Fruit fly (Drosophila melanogaster) whole organism, embryonic: ENCODE measurements around the gene Doc1.

ENCODE experiments used
- Atf3 ChIP-seq: fragments of 200-800 bp; sonication (Bioruptor generic); optimal IDR thresholded peaks from 3 replicates; lab custom pipeline; 2016; ENCODE audit warnings: missing biosample characterization, missing genetic modification characterization
- Atf6 ChIP-seq: fragments of 200-800 bp; sonication (Bioruptor generic); IDR thresholded peaks from 2 replicates; pipeline ENCODE4 v1.3.6; 2022; ENCODE audit warnings: missing biosample characterization, missing genetic modification characterization
- CG10274 ChIP-seq: fragments of 200-800 bp; sonication (Bioruptor generic); optimal IDR thresholded peaks from 3 replicates; lab custom pipeline; 2017; ENCODE audit warnings: missing biosample characterization, mild to moderate bottlenecking, missing genetic modification characterization
- CG10565 ChIP-seq: fragments of 200-800 bp; sonication (Bioruptor generic); optimal IDR thresholded peaks from 3 replicates; lab custom pipeline; 2016; ENCODE audit warnings: missing biosample characterization, mild to moderate bottlenecking, missing genetic modification characterization
- CG11560 ChIP-seq: fragments of 200-800 bp; sonication (Bioruptor generic); IDR thresholded peaks from 3 replicates; pipeline ENCODE4 v1.3.6; 2022; ENCODE audit warnings: missing biosample characterization, missing genetic modification characterization
- CG12071 ChIP-seq: fragments of 200-800 bp; sonication (Bioruptor generic); optimal IDR thresholded peaks from 3 replicates; lab custom pipeline; 2018; ENCODE audit warnings: missing biosample characterization, mild to moderate bottlenecking, missing genetic modification characterization
- CG14014 ChIP-seq: fragments of 200-800 bp; sonication (Bioruptor generic); IDR thresholded peaks from 2 replicates; pipeline ENCODE4 v1.3.6; 2022; ENCODE audit warnings: missing biosample characterization, missing genetic modification characterization
- CG14441 ChIP-seq: fragments of 200-800 bp; sonication (Bioruptor generic); IDR thresholded peaks from 2 replicates; pipeline ENCODE4 v1.3.6; 2022; ENCODE audit warnings: missing biosample characterization, missing genetic modification characterization
- CG17328 ChIP-seq: fragments of 200-800 bp; sonication (Bioruptor generic); IDR thresholded peaks from 2 replicates; pipeline ENCODE4 v1.3.6; 2022; ENCODE audit warnings: missing biosample characterization, missing genetic modification characterization
- CG17612 ChIP-seq: fragments of 200-800 bp; sonication (Bioruptor generic); IDR thresholded peaks from 2 replicates; pipeline ENCODE4 v1.3.6; 2022; ENCODE audit warnings: missing biosample characterization, missing genetic modification characterization
- CG17802 ChIP-seq: fragments of 200-800 bp; sonication (Bioruptor generic); optimal IDR thresholded peaks from 2 replicates; lab custom pipeline; 2018; ENCODE audit warnings: missing biosample characterization, mild to moderate bottlenecking, missing genetic modification characterization, moderate library complexity
- CG18764 ChIP-seq: fragments of 200-800 bp; sonication (Bioruptor generic); optimal IDR thresholded peaks from 3 replicates; lab custom pipeline; 2016; ENCODE audit warnings: missing biosample characterization, missing genetic modification characterization
- CG2889 ChIP-seq: fragments of 200-800 bp; sonication (Bioruptor generic); IDR thresholded peaks from 3 replicates; pipeline ENCODE4 v1.3.6; 2022; ENCODE audit warnings: missing biosample characterization, missing genetic modification characterization
- CG30020 ChIP-seq: fragments of 200-800 bp; optimal IDR thresholded peaks from 2 replicates; lab custom pipeline; 2019; ENCODE audit warnings: missing biosample characterization, mild to moderate bottlenecking, missing genetic modification characterization, moderate library complexity
- CG3995 ChIP-seq: fragments of 200-800 bp; sonication (Bioruptor generic); optimal IDR thresholded peaks from 3 replicates; lab custom pipeline; 2016; ENCODE audit warnings: missing biosample characterization, missing genetic modification characterization
- CG4404 ChIP-seq: fragments of 200-800 bp; sonication (Bioruptor generic); IDR thresholded peaks from 2 replicates; pipeline ENCODE4 v1.3.6; 2022; ENCODE audit warnings: missing biosample characterization, missing genetic modification characterization
- CG4820 ChIP-seq: fragments of 200-800 bp; sonication (Bioruptor generic); optimal IDR thresholded peaks from 3 replicates; lab custom pipeline; 2016; ENCODE audit warnings: missing biosample characterization, missing genetic modification characterization
- CG6791 ChIP-seq: fragments of 200-800 bp; sonication (Bioruptor generic); IDR thresholded peaks from 3 replicates; pipeline ENCODE4 v1.3.6; 2022; ENCODE audit warnings: missing biosample characterization, missing genetic modification characterization; ENCODE audit not compliant: partially characterized antibody
- CG7372 ChIP-seq: fragments of 200-800 bp; sonication (Bioruptor generic); IDR thresholded peaks from 2 replicates; pipeline ENCODE4 v1.3.6; 2022; ENCODE audit warnings: missing biosample characterization, missing genetic modification characterization
- CG8290 ChIP-seq, 3 experiments: fragments of 200-800 bp; sonication (Bioruptor generic); optimal IDR thresholded peaks; 2 replicates each; lab custom pipeline; 2016 to 2019; ENCODE audit warnings: missing biosample characterization in 3 of 3, missing genetic modification characterization in 3 of 3, mild to moderate bottlenecking in 2 of 3, moderate library complexity in 1 of 3
- CG9437 ChIP-seq: fragments of 200-800 bp; sonication (Bioruptor generic); optimal IDR thresholded peaks from 2 replicates; lab custom pipeline; 2018; ENCODE audit warnings: missing biosample characterization, mild to moderate bottlenecking, missing genetic modification characterization
- Dad ChIP-seq: fragments of 200-800 bp; sonication (Bioruptor generic); optimal IDR thresholded peaks from 3 replicates; lab custom pipeline; 2016; ENCODE audit warnings: missing biosample characterization, missing genetic modification characterization
- Dref ChIP-seq: fragments of 200-800 bp; sonication (Bioruptor generic); IDR thresholded peaks from 2 replicates; pipeline ENCODE4 v1.3.6; 2022; ENCODE audit warnings: missing biosample characterization, missing genetic modification characterization
- Gsc ChIP-seq: fragments of 200-800 bp; sonication (Bioruptor generic); IDR thresholded peaks from 2 replicates; pipeline ENCODE4 v1.3.6; 2022; ENCODE audit warnings: missing biosample characterization, missing genetic modification characterization
- Jarid2 ChIP-seq: fragments of 200-800 bp; sonication (Bioruptor generic); optimal IDR thresholded peaks from 3 replicates; lab custom pipeline; 2017; ENCODE audit warnings: mild to moderate bottlenecking, missing biosample characterization, missing genetic modification reagents, missing genetic modification characterization
- Lim3 ChIP-seq: fragments of 200-800 bp; sonication (Bioruptor generic); IDR thresholded peaks from 2 replicates; pipeline ENCODE4 v1.3.6; 2022; ENCODE audit warnings: missing biosample characterization, missing genetic modification characterization
- Mad ChIP-seq: fragments of 200-800 bp; sonication (Bioruptor generic); optimal IDR thresholded peaks from 2 replicates; lab custom pipeline; 2016; ENCODE audit warnings: missing biosample characterization, missing genetic modification characterization
- Mrtf ChIP-seq: fragments of 200-800 bp; sonication (Bioruptor generic); IDR thresholded peaks from 3 replicates; pipeline ENCODE4 v1.3.6; 2022; ENCODE audit warnings: missing biosample characterization, missing genetic modification characterization
- NK7.1 ChIP-seq: fragments of 200-800 bp; sonication (Bioruptor generic); optimal IDR thresholded peaks from 3 replicates; lab custom pipeline; 2016; ENCODE audit warnings: missing biosample characterization, missing genetic modification characterization
- Optix ChIP-seq: fragments of 200-800 bp; sonication (Bioruptor generic); IDR thresholded peaks from 3 replicates; pipeline ENCODE4 v1.3.6; 2022; ENCODE audit warnings: missing biosample characterization, missing genetic modification characterization
- Rx ChIP-seq: fragments of 200-800 bp; sonication (Bioruptor generic); IDR thresholded peaks from 2 replicates; pipeline ENCODE4 v1.3.6; 2022; ENCODE audit warnings: missing biosample characterization, missing genetic modification characterization
- abd-A ChIP-seq: fragments of 200-800 bp; sonication (Bioruptor generic); optimal IDR thresholded peaks from 3 replicates; lab custom pipeline; 2019; ENCODE audit warnings: missing biosample characterization, mild to moderate bottlenecking, missing genetic modification characterization, moderate library complexity
- al ChIP-seq: fragments of 200-800 bp; sonication (Bioruptor generic); IDR thresholded peaks from 2 replicates; pipeline ENCODE4 v1.3.6; 2022; ENCODE audit warnings: missing biosample characterization, missing genetic modification characterization
- ara ChIP-seq: fragments of 200-800 bp; sonication (Bioruptor generic); IDR thresholded peaks from 2 replicates; pipeline ENCODE4 v1.3.6; 2022; ENCODE audit warnings: missing biosample characterization, missing genetic modification characterization
- cad ChIP-seq: fragments of >200 bp; optimal IDR thresholded peaks from 2 replicates; lab custom pipeline; 2017; ENCODE audit warnings: missing biosample characterization, missing genetic modification characterization
- corto ChIP-seq: fragments of 200-800 bp; sonication (Bioruptor generic); optimal IDR thresholded peaks from 2 replicates; lab custom pipeline; 2016; ENCODE audit warnings: missing biosample characterization, mild to moderate bottlenecking, missing genetic modification characterization, moderate library complexity
- dm ChIP-seq: fragments of 200-800 bp; sonication (Bioruptor generic); optimal IDR thresholded peaks from 3 replicates; lab custom pipeline; 2016; ENCODE audit warnings: missing biosample characterization, missing genetic modification characterization
- gem ChIP-seq: fragments of 200-800 bp; sonication (Bioruptor generic); optimal IDR thresholded peaks from 2 replicates; lab custom pipeline; 2019; ENCODE audit warnings: missing biosample characterization, mild to moderate bottlenecking, missing genetic modification characterization, moderate library complexity
- grau ChIP-seq: fragments of 200-800 bp; optimal IDR thresholded peaks from 3 replicates; lab custom pipeline; 2019; ENCODE audit warnings: missing biosample characterization, mild to moderate bottlenecking, missing genetic modification characterization, moderate library complexity
- gsb-n ChIP-seq: fragments of 200-800 bp; sonication (Bioruptor generic); optimal IDR thresholded peaks from 3 replicates; lab custom pipeline; 2018; ENCODE audit warnings: missing biosample characterization, mild to moderate bottlenecking, missing genetic modification characterization
- hkb ChIP-seq, 2 experiments: fragments of 200-800 bp in 1 of 2; fragments of >200 bp in 1 of 2; sonication (Bioruptor generic) in 1 of 2; IDR thresholded peaks in 1 of 2; optimal IDR thresholded peaks in 1 of 2; 2 replicates each; pipeline versions ENCODE4 v1.3.6 to Lab custom; 2017 to 2022; ENCODE audit warnings: missing biosample characterization in 1 of 2, missing genetic modification characterization in 1 of 2
- inv ChIP-seq: fragments of 200-800 bp; sonication (Bioruptor generic); IDR thresholded peaks from 2 replicates; pipeline ENCODE4 v1.3.6; 2022; ENCODE audit warnings: missing biosample characterization, missing genetic modification characterization; ENCODE audit not compliant: partially characterized antibody
- kay ChIP-seq: fragments of 200-800 bp; sonication (Bioruptor generic); optimal IDR thresholded peaks from 2 replicates; lab custom pipeline; 2016; ENCODE audit warnings: missing biosample characterization, missing genetic modification characterization
- kni ChIP-seq: fragments of 200-800 bp; sonication (Bioruptor generic); optimal IDR thresholded peaks from 3 replicates; lab custom pipeline; 2017; ENCODE audit warnings: mild to moderate bottlenecking, missing biosample characterization, missing genetic modification reagents, missing genetic modification characterization
- scrt ChIP-seq: fragments of 200-800 bp; sonication (Bioruptor generic); optimal IDR thresholded peaks from 2 replicates; lab custom pipeline; 2018; ENCODE audit warnings: missing biosample characterization, mild to moderate bottlenecking, missing genetic modification characterization, moderate library complexity
- sug ChIP-seq: fragments of 200-800 bp; optimal IDR thresholded peaks from 2 replicates; lab custom pipeline; 2019; ENCODE audit warnings: missing biosample characterization, mild to moderate bottlenecking, missing genetic modification characterization, moderate library complexity
- trh ChIP-seq: fragments of 200-800 bp; sonication (Bioruptor generic); optimal IDR thresholded peaks from 2 replicates; lab custom pipeline; 2016; ENCODE audit warnings: missing biosample characterization, missing genetic modification characterization
- tx ChIP-seq: fragments of 200-800 bp; sonication (Bioruptor generic); optimal IDR thresholded peaks from 2 replicates; lab custom pipeline; 2016; ENCODE audit warnings: missing biosample characterization, missing genetic modification characterization
- usp ChIP-seq: fragments of >200 bp; optimal IDR thresholded peaks from 2 replicates; lab custom pipeline; 2017; ENCODE audit warnings: missing biosample characterization, missing genetic modification characterization
- wdn ChIP-seq: fragments of 200-800 bp; sonication (Bioruptor generic); IDR thresholded peaks from 2 replicates; pipeline ENCODE4 v1.3.6; 2022; ENCODE audit warnings: missing biosample characterization, missing genetic modification characterization
- wor ChIP-seq: fragments of 200-800 bp; sonication (Bioruptor generic); IDR thresholded peaks from 2 replicates; pipeline ENCODE4 v1.3.6; 2022; ENCODE audit warnings: missing biosample characterization, missing genetic modification characterization

Doc1 gene

DNA sequence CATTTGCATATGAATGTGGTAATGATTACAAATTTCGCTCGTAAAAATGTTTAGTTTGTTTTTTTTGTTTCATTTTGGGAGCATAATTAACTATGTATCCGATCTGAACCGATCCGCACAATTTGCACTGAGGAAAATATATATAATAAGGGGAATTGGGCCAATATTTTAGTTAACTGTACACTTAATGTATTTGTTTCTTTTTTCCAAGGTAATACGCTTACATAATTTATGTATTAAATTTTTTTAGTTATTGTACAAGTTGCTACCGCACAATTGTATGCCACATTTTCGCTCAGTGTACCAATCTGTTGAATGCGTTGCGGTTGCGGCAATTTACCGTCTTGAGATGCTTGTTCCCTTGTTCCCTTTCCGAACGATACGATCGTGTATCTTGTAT, 15.5 kb upstream of the Doc1 start (continued):
- peak; percentile 65 for TF ChIP-seq dm (GFP tag; lab: Kevin White, UChicago)
- TF ChIP-seq Mrtf (GFP tag; lab: Robert Waterston, UW): peak; percentile 86
- TF ChIP-seq usp (GFP tag; lab: Kevin White, UChicago): no peak
- peak; percentile 76; the same call in 2 of the 3 replicates for TF ChIP-seq CG11560 (tag; lab: Robert Waterston, UW)
- TF ChIP-seq gem (tag; lab: Kevin White, UChicago): peak; percentile 93
- peak; percentile 87 for TF ChIP-seq al (GFP tag; lab: Robert Waterston, UW)
- TF ChIP-seq CG4820: peak; percentile 81
- peak; percentile 88 for TF ChIP-seq CG14014 (GFP tag; lab: Robert Waterston, UW)
- peak; percentile 68 for TF ChIP-seq CG18764
- TF ChIP-seq inv (GFP tag; lab: Robert Waterston, UW): no peak
- TF ChIP-seq CG17802 (tag; lab: Kevin White, UChicago): peak; percentile 43
- TF ChIP-seq CG17328: peak; percentile 92
- peak; percentile 20 for TF ChIP-seq CG10565
- peak; percentile 85 for TF ChIP-seq CG8290 (GFP tag; optimal IDR thresholded peaks at IDR 0.05; lab: Kevin White, UChicago)
- peak in 1 of 2 experiments; percentile 57 for TF ChIP-seq CG8290 (tag; optimal IDR thresholded peaks at IDR 0.05; lab: Kevin White, UChicago)
- TF ChIP-seq ara: peak; percentile 89
- TF ChIP-seq kni: no peak
- TF ChIP-seq CG6791 (GFP tag; lab: Robert Waterston, UW): no peak
- peak; percentile 12 for TF ChIP-seq CG3995 (GFP tag; lab: Kevin White, UChicago)
- TF ChIP-seq hkb (optimal IDR thresholded peaks at IDR 0.05; lab: Kevin White, UChicago): no peak
- TF ChIP-seq hkb (GFP tag; IDR thresholded peaks at IDR 0.05; lab: Robert Waterston, UW): peak; percentile 93
- peak; percentile 83 for TF ChIP-seq gsb-n (tag; lab: Kevin White, UChicago)
- TF ChIP-seq corto (GFP tag; lab: Kevin White, UChicago): no peak
- TF ChIP-seq Dad (GFP tag; lab: Kevin White, UChicago): peak; percentile 73
- TF ChIP-seq Mad (GFP tag; lab: Kevin White, UChicago): peak; percentile 72
- TF ChIP-seq Optix (GFP tag; lab: Robert Waterston, UW): peak; percentile 75
- TF ChIP-seq scrt (GFP tag; lab: Kevin White, UChicago): peak; percentile 70
- peak; percentile 76 for TF ChIP-seq CG12071 (GFP tag; lab: Kevin White, UChicago)
- peak; percentile 49 for TF ChIP-seq Jarid2 (GFP tag; lab: Kevin White, UChicago)
- peak; percentile 40 for TF ChIP-seq CG30020 (tag; lab: Kevin White, UChicago)
- TF ChIP-seq abd-A (tag; lab: Kevin White, UChicago): peak; percentile 21
- peak; percentile 90 for TF ChIP-seq CG14441 (GFP tag; lab: Robert Waterston, UW)
- TF ChIP-seq Lim3: peak; percentile 54; the same call in 1 of the 2 replicates
- peak; percentile 82 for TF ChIP-seq wor (GFP tag; lab: Robert Waterston, UW)
- peak; percentile 76 for TF ChIP-seq Rx (GFP tag; lab: Robert Waterston, UW)
- peak; percentile 72 for TF ChIP-seq tx
- no peak for TF ChIP-seq cad
- TF ChIP-seq Atf3: peak; percentile 72
- peak; percentile 89 for TF ChIP-seq CG4404 (GFP tag; lab: Robert Waterston, UW)
- TF ChIP-seq CG7372: peak; percentile 87
- peak; percentile 83 for TF ChIP-seq Atf6 (GFP tag; lab: Robert Waterston, UW)
- TF ChIP-seq CG9437: peak; percentile 66
- TF ChIP-seq kay (GFP tag; lab: Kevin White, UChicago): peak; percentile 65
- peak; percentile 84 for TF ChIP-seq grau (tag; lab: Kevin White, UChicago)
- TF ChIP-seq CG2889 (GFP tag; lab: Robert Waterston, UW): peak; percentile 77; the same call in 2 of the 3 replicates
- peak; percentile 63 for TF ChIP-seq wdn (GFP tag; lab: Robert Waterston, UW)
- peak; percentile 73 for TF ChIP-seq CG17612 (GFP tag; lab: Robert Waterston, UW)
- TF ChIP-seq Dref: no peak
- peak; percentile 42 for TF ChIP-seq sug
- peak; percentile 60 for TF ChIP-seq NK7.1 (GFP tag; lab: Kevin White, UChicago)
- peak; percentile 76 for TF ChIP-seq Gsc (GFP tag; lab: Robert Waterston, UW)
- peak; percentile 18 for TF ChIP-seq CG10274
- TF ChIP-seq trh (GFP tag; lab: Kevin White, UChicago): peak; percentile 69
